Fruit fly (Drosophila melanogaster): Measurements from ENCODE around the gene CG10903.

dm6 chr3R:8029496-8030013 is 656 bp upstream of the CG10903 start, which contains the start of gene ImpE3:
- TF ChIP-seq H15 (GFP tag; IDR thresholded peaks at IDR 0.05): no peak
- TF ChIP-seq vvl (GFP tag; IDR thresholded peaks at IDR 0.05): no peak
- TF ChIP-seq Doc3 (GFP tag; IDR thresholded peaks at IDR 0.05; ENCODE audit: partially characterized antibody): no peak
- TF ChIP-seq Mad (GFP tag; optimal IDR thresholded peaks at IDR 0.05): no peak
- TF ChIP-seq ranshi (GFP tag; IDR thresholded peaks at IDR 0.05): no peak
- TF ChIP-seq lab (GFP tag; optimal IDR thresholded peaks at IDR 0.05): no peak
- TF ChIP-seq CG10147 (GFP tag; optimal IDR thresholded peaks at IDR 0.05): no peak
- no peak for TF ChIP-seq sob (GFP tag; IDR thresholded peaks at IDR 0.05)
- TF ChIP-seq Ssrp (tag; optimal IDR thresholded peaks at IDR 0.05): no peak
- TF ChIP-seq chm (GFP tag; IDR thresholded peaks at IDR 0.05): no peak
- TF ChIP-seq CG12769 (tag; optimal IDR thresholded peaks at IDR 0.05): no peak
- no peak for TF ChIP-seq Lpt (GFP tag; optimal IDR thresholded peaks at IDR 0.05)
- TF ChIP-seq CG10267 (tag; optimal IDR thresholded peaks at IDR 0.05): no peak
